Fruit fly (Drosophila melanogaster) whole organism, pupa: ENCODE data around the gene ast.
A peak's percentile ranks its signal among the peaks of the same experiment; 100 is the strongest.

Experiments
- CG10348 ChIP-seq: fragments of 200-800 bp; sonication (Bioruptor generic); IDR thresholded peaks from 2 replicates; pipeline ENCODE4 v1.3.6; 2022; ENCODE audit warnings: missing biosample characterization, missing genetic modification characterization
- CG12605 ChIP-seq: fragments of 200-800 bp; sonication (Bioruptor generic); IDR thresholded peaks from 2 replicates; pipeline ENCODE4 v1.3.6; 2022; ENCODE audit warnings: missing biosample characterization, missing genetic modification characterization
- CG13204 ChIP-seq: fragments of 200-800 bp; sonication (Bioruptor generic); optimal IDR thresholded peaks from 2 replicates; lab custom pipeline; 2018; ENCODE audit warnings: missing biosample characterization, mild to moderate bottlenecking, missing genetic modification characterization, moderate library complexity
- CG14655 ChIP-seq: fragments of 200-800 bp; sonication (Bioruptor generic); optimal IDR thresholded peaks from 3 replicates; lab custom pipeline; 2017; ENCODE audit warnings: mild to moderate bottlenecking, missing biosample characterization, missing genetic modification reagents, missing genetic modification characterization
- CG15710 ChIP-seq: fragments of 200-800 bp; sonication (Bioruptor generic); optimal IDR thresholded peaks from 2 replicates; lab custom pipeline; 2018; ENCODE audit warnings: missing biosample characterization, mild to moderate bottlenecking, missing genetic modification characterization, moderate library complexity
- CG17806 ChIP-seq: fragments of 200-800 bp; sonication (Bioruptor generic); optimal IDR thresholded peaks from 2 replicates; lab custom pipeline; 2018; ENCODE audit warnings: missing biosample characterization, mild to moderate bottlenecking, missing genetic modification characterization, moderate library complexity
- CG32121 ChIP-seq: fragments of 200-800 bp; sonication (Bioruptor generic); IDR thresholded peaks from 2 replicates; pipeline ENCODE4 v1.3.6; 2022; ENCODE audit warnings: missing biosample characterization, missing genetic modification characterization
- CG34367 ChIP-seq: fragments of 200-800 bp; sonication (Bioruptor generic); optimal IDR thresholded peaks from 2 replicates; lab custom pipeline; 2018; ENCODE audit warnings: missing biosample characterization, mild to moderate bottlenecking, missing genetic modification characterization
- CG4496 ChIP-seq: fragments of 200-800 bp; sonication (Bioruptor generic); IDR thresholded peaks from 3 replicates; pipeline ENCODE4 v1.3.6; 2022; ENCODE audit warnings: missing biosample characterization, missing genetic modification characterization
- CG8159 ChIP-seq: fragments of 200-800 bp; sonication (Bioruptor generic); optimal IDR thresholded peaks from 3 replicates; lab custom pipeline; 2018; ENCODE audit warnings: missing biosample characterization, mild to moderate bottlenecking, missing genetic modification characterization, moderate library complexity
- CG8301 ChIP-seq: fragments of 200-800 bp; sonication (Bioruptor generic); optimal IDR thresholded peaks from 2 replicates; lab custom pipeline; 2018; ENCODE audit warnings: missing biosample characterization, mild to moderate bottlenecking, missing genetic modification characterization
- CG9948 ChIP-seq: fragments of 200-800 bp; sonication (Bioruptor generic); optimal IDR thresholded peaks from 2 replicates; lab custom pipeline; 2018; ENCODE audit warnings: missing biosample characterization, mild to moderate bottlenecking, missing genetic modification characterization, moderate library complexity
- D1 ChIP-seq: fragments of 200-800 bp; sonication (Bioruptor generic); optimal IDR thresholded peaks from 2 replicates; lab custom pipeline; 2018; ENCODE audit warnings: missing biosample characterization, mild to moderate bottlenecking, missing genetic modification characterization, moderate library complexity
- EcR ChIP-seq: fragments of 200-800 bp; sonication (Bioruptor generic); optimal IDR thresholded peaks from 3 replicates; lab custom pipeline; 2019; ENCODE audit warnings: missing biosample characterization, missing genetic modification characterization, mild to moderate bottlenecking, moderate library complexity, missing genetic modification reagents
- Ets98B ChIP-seq: fragments of 200-800 bp; sonication (Bioruptor generic); IDR thresholded peaks from 2 replicates; pipeline ENCODE4 v1.3.6; 2022; ENCODE audit warnings: missing biosample characterization, missing genetic modification characterization
- Pif1A ChIP-seq: fragments of 200-800 bp; sonication (Bioruptor generic); optimal IDR thresholded peaks from 3 replicates; lab custom pipeline; 2016; ENCODE audit warnings: missing biosample characterization, missing genetic modification characterization
- Pif1B ChIP-seq: fragments of 200-800 bp; sonication (Bioruptor generic); optimal IDR thresholded peaks from 3 replicates; lab custom pipeline; 2016; ENCODE audit warnings: missing biosample characterization, missing genetic modification characterization
- Snoo ChIP-seq: fragments of 200-800 bp; sonication (Bioruptor generic); optimal IDR thresholded peaks from 3 replicates; lab custom pipeline; 2017; ENCODE audit warnings: missing biosample characterization, mild to moderate bottlenecking, missing genetic modification characterization, inconsistent platforms
- fd96Ca ChIP-seq: fragments of 200-800 bp; sonication (Bioruptor generic); IDR thresholded peaks from 3 replicates; pipeline ENCODE4 v1.3.6; 2022; ENCODE audit warnings: missing biosample characterization, missing genetic modification characterization
- gl ChIP-seq: fragments of 200-800 bp; sonication (Bioruptor generic); optimal IDR thresholded peaks from 2 replicates; lab custom pipeline; 2018; ENCODE audit warnings: missing biosample characterization, mild to moderate bottlenecking, missing genetic modification characterization
- rn ChIP-seq: fragments of 200-800 bp; sonication (Bioruptor generic); IDR thresholded peaks from 2 replicates; pipeline ENCODE4 v1.3.6; 2022; ENCODE audit warnings: missing biosample characterization, missing genetic modification characterization

Gene ast

dm6 chr2L:1073530-1073929, 4.2 kb upstream of the ast start:
- TF ChIP-seq CG17806, result no peak
- TF ChIP-seq Snoo (tag; lab: Kevin White, UChicago), result no peak
- TF ChIP-seq fd96Ca (GFP tag; lab: Robert Waterston, UW), result peak; percentile 48; the same call in 2 of the 3 replicates
- no peak for TF ChIP-seq CG12605
- peak; percentile 33 for TF ChIP-seq CG8301 (tag; lab: Kevin White, UChicago)
- no peak for TF ChIP-seq gl (tag; lab: Kevin White, UChicago)
- TF ChIP-seq EcR (GFP tag; lab: Kevin White, UChicago), result no peak
- peak; percentile 29; the same call in 1 of the 2 replicates for TF ChIP-seq Ets98B (GFP tag; lab: Robert Waterston, UW)
- no peak for TF ChIP-seq CG9948
- no peak for TF ChIP-seq CG13204 (GFP tag; lab: Kevin White, UChicago)
- no peak for TF ChIP-seq CG34367 (tag; lab: Kevin White, UChicago)
- no peak for TF ChIP-seq CG8159
- peak; percentile 58 for TF ChIP-seq CG32121 (GFP tag; lab: Robert Waterston, UW)
- no peak for TF ChIP-seq CG15710 (tag; lab: Kevin White, UChicago)
- TF ChIP-seq D1 (tag; lab: Kevin White, UChicago), result no peak
- TF ChIP-seq Pif1B (GFP tag; lab: Kevin White, UChicago), result no peak
- TF ChIP-seq rn, result no peak
- no peak for TF ChIP-seq CG10348
- peak; percentile 53 for TF ChIP-seq Pif1A (GFP tag; lab: Kevin White, UChicago)
- TF ChIP-seq CG4496, result 0 out of 3 replicates have a peak, but pooled peaks have one; percentile 39
- TF ChIP-seq CG14655 (GFP tag; lab: Kevin White, UChicago), result peak; percentile 40

dm6 chr2L:1074180-1074864, 3.4 kb upstream of the ast start:
- TF ChIP-seq CG32121 (GFP tag; lab: Robert Waterston, UW), result peak; percentile 64; the same call in 1 of the 2 replicates
- TF ChIP-seq CG13204 (GFP tag; lab: Kevin White, UChicago), result peak; percentile 0
- no peak for TF ChIP-seq D1 (tag; lab: Kevin White, UChicago)
- TF ChIP-seq Pif1A (GFP tag; lab: Kevin White, UChicago), result no peak
- peak; percentile 47 for TF ChIP-seq Ets98B (GFP tag; lab: Robert Waterston, UW)
- TF ChIP-seq CG4496, result peak; percentile 68; the same call in 2 of the 3 replicates
- TF ChIP-seq Pif1B (GFP tag; lab: Kevin White, UChicago), result no peak
- peak; percentile 54 for TF ChIP-seq CG8301 (tag; lab: Kevin White, UChicago)
- TF ChIP-seq CG8159, result peak; percentile 10
- peak; percentile 22 for TF ChIP-seq CG14655 (GFP tag; lab: Kevin White, UChicago)
- peak; percentile 12 for TF ChIP-seq CG9948
- no peak for TF ChIP-seq CG15710 (tag; lab: Kevin White, UChicago)
- TF ChIP-seq CG12605, result peak; percentile 52; the same call in 1 of the 2 replicates
- no peak for TF ChIP-seq EcR (GFP tag; lab: Kevin White, UChicago)

- TF ChIP-seq CG12605 (peak; percentile 62; the same call in 1 of the 2 replicates), EcR (GFP tag; lab: Kevin White, UChicago) (no peak), gl (tag; lab: Kevin White, UChicago) (no peak), D1 (tag; lab: Kevin White, UChicago) (no peak), CG9948 (peak; percentile 55), Pif1B (GFP tag; lab: Kevin White, UChicago) (no peak), CG14655 (GFP tag; lab: Kevin White, UChicago) (no peak), CG8159 (peak; percentile 22), Snoo (tag; lab: Kevin White, UChicago) (peak; percentile 22), CG34367 (tag; lab: Kevin White, UChicago) (peak; percentile 26), CG10348 (peak; percentile 78), CG4496 (peak; percentile 92), CG13204 (GFP tag; lab: Kevin White, UChicago) (no peak), CG8301 (tag; lab: Kevin White, UChicago) (peak; percentile 78), fd96Ca (GFP tag; lab: Robert Waterston, UW) (peak; percentile 91), rn (peak; percentile 67; the same call in 1 of the 2 replicates), CG32121 (GFP tag; lab: Robert Waterston, UW) (peak; percentile 85), CG15710 (tag; lab: Kevin White, UChicago) (peak; percentile 55), Ets98B (GFP tag; lab: Robert Waterston, UW) (peak; percentile 90), CG17806 (peak; percentile 37), Pif1A (GFP tag; lab: Kevin White, UChicago) (no peak)
These were observed 2.0 kb upstream of the ast start for dm6 chr2L:1075753-1076152.

- TF ChIP-seq CG9948 (no peak), CG4496 (0 out of 3 replicates have a peak, but pooled peaks have one; percentile 26)
These were observed 695 bp upstream of the ast start for dm6 chr2L:1077053-1077452.

- TF ChIP-seq CG8301 (tag; lab: Kevin White, UChicago) (no peak), rn (no peak), CG14655 (GFP tag; lab: Kevin White, UChicago) (no peak), CG10348 (no peak), fd96Ca (GFP tag; lab: Robert Waterston, UW) (peak; percentile 54; the same call in 2 of the 3 replicates), CG12605 (peak; percentile 66; the same call in 1 of the 2 replicates), Pif1A (GFP tag; lab: Kevin White, UChicago) (no peak), CG15710 (tag; lab: Kevin White, UChicago) (no peak), EcR (GFP tag; lab: Kevin White, UChicago) (peak; percentile 29), CG8159 (peak; percentile 32), CG13204 (GFP tag; lab: Kevin White, UChicago) (no peak), CG17806 (no peak), CG32121 (GFP tag; lab: Robert Waterston, UW) (peak; percentile 26; the same call in 1 of the 2 replicates), Pif1B (GFP tag; lab: Kevin White, UChicago) (no peak), gl (tag; lab: Kevin White, UChicago) (peak; percentile 60)
These were observed 3.2 kb downstream of the ast start, which contains the start of gene Atg4a for dm6 chr2L:1080802-1081464. Gene Atg4a (plus strand): TSS chr2L:1080911.
